Fruit fly (Drosophila melanogaster): ENCODE data around the gene CG13313.

Gene CG13313

DNA sequence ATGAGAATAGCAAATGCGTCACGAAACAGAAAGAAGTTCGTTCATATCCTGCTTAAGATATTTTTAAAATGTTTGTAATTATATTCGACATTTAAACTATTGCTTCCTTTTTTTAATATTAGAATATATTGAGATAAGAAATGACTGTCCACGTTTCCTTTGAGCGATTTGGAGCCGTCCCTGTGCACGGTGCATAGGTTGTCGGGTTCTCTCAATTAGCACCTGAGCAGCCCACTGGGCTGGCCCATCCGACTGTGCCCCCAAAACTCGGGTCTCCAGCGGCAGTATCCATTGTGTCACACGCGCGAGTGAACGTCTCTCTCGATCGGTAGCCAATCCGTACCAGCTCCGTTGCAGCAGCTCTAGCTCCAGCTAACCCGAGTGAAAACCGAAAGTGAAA lies at the start of gene CG13313:
TSS of gene CG13313 (plus strand) at position 301 of the 400 bp plus-strand sequence.
- no peak for TF ChIP-seq Eip93F (GFP tag; optimal IDR thresholded peaks at IDR 0.05)
- TF ChIP-seq CG3919 (GFP tag; optimal IDR thresholded peaks at IDR 0.05), result no peak
- TF ChIP-seq OdsH (GFP tag; optimal IDR thresholded peaks at IDR 0.05), result no peak
- no peak for TF ChIP-seq salr (GFP tag; optimal IDR thresholded peaks at IDR 0.05)
- TF ChIP-seq esn (GFP tag; optimal IDR thresholded peaks at IDR 0.05), result no peak
- no peak for TF ChIP-seq Hr38 (GFP tag; optimal IDR thresholded peaks at IDR 0.05)
- TF ChIP-seq acj6 (GFP tag; optimal IDR thresholded peaks at IDR 0.05), result no peak
- TF ChIP-seq eg (GFP tag; IDR thresholded peaks at IDR 0.05), result no peak
- TF ChIP-seq dsx (GFP tag; optimal IDR thresholded peaks at IDR 0.05; ENCODE audit: poor library complexity, severe bottlenecking), result no peak
- TF ChIP-seq Blimp-1 (GFP tag; optimal IDR thresholded peaks at IDR 0.05), result no peak

DNA sequence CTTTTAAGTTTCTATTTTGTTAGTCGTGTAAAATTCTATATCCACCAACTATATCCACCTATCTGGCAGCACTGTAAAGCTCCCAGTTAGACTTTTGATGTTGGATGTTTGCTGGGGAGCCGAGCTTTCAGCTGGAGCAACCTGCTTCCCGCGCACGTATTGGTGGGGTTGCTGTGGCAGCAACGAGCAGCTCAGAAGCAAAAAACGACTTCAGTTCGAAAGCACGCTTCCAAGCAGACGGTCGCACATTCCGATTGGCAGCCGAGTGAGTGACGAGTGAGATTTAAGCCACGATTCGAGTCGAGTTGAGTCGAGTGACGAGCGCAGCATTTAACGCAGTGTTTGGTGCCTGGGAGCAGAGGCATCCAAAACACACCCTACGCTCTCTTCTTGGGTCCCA lies 46.3 kb upstream of the CG13313 start, which contains the start of the genes Tsp66E and mfr:
TSS of gene Tsp66E (plus strand) at position 168 of the 400 bp plus-strand sequence.
TSS of gene mfr (minus strand) at position 340 of the 400 bp plus-strand sequence.
- TF ChIP-seq CG15336 (GFP tag; IDR thresholded peaks at IDR 0.05) (peak; percentile 20; the same call in 1 of the 2 replicates), OdsH (GFP tag; optimal IDR thresholded peaks at IDR 0.05) (no peak), Sox102F (GFP tag; optimal IDR thresholded peaks at IDR 0.05) (peak; percentile 52), CG6276 (GFP tag; optimal IDR thresholded peaks at IDR 0.05) (no peak), svp (GFP tag) (peak; percentile 61), net (GFP tag; optimal IDR thresholded peaks at IDR 0.05) (peak; percentile 29), eg (GFP tag; IDR thresholded peaks at IDR 0.05) (peak; percentile 65), Sox15 (GFP tag; optimal IDR thresholded peaks at IDR 0.05) (no peak), acj6 (GFP tag; optimal IDR thresholded peaks at IDR 0.05) (no peak), CG4318 (GFP tag; optimal IDR thresholded peaks at IDR 0.05) (no peak), Lpt (GFP tag; optimal IDR thresholded peaks at IDR 0.05) (peak; percentile 37), fd59A (GFP tag; optimal IDR thresholded peaks at IDR 0.05) (no peak), dac (GFP tag; optimal IDR thresholded peaks at IDR 0.05) (no peak), Blimp-1 (GFP tag; optimal IDR thresholded peaks at IDR 0.05) (peak; percentile 4), CG6163 (GFP tag; IDR thresholded peaks at IDR 0.05) (peak; percentile 64), Eip75B (GFP tag; optimal IDR thresholded peaks at IDR 0.05) (peak; percentile 36), CG6808 (GFP tag; optimal IDR thresholded peaks at IDR 0.05) (peak; percentile 25), CG3032 (tag; optimal IDR thresholded peaks at IDR 0.05) (no peak), CG8632 (GFP tag; optimal IDR thresholded peaks at IDR 0.05) (no peak), dsx (GFP tag; optimal IDR thresholded peaks at IDR 0.05; ENCODE audit: poor library complexity, severe bottlenecking) (no peak), Gug (GFP tag; IDR thresholded peaks at IDR 0.05) (no peak), CG8119 (GFP tag; IDR thresholded peaks at IDR 0.05) (peak; percentile 52; the same call in 2 of the 3 replicates), fd85E (GFP tag; optimal IDR thresholded peaks at IDR 0.05) (peak; percentile 5), esn (GFP tag; optimal IDR thresholded peaks at IDR 0.05) (no peak), CG8319 (GFP tag; optimal IDR thresholded peaks at IDR 0.05) (no peak), CG10669 (GFP tag; optimal IDR thresholded peaks at IDR 0.05) (no peak), CG31627 (GFP tag; optimal IDR thresholded peaks at IDR 0.05) (no peak), ss (GFP tag; optimal IDR thresholded peaks at IDR 0.05) (peak in 1 of 2 experiments; percentile 37), CG10631 (GFP tag; optimal IDR thresholded peaks at IDR 0.05) (no peak), CG7368 (GFP tag; optimal IDR thresholded peaks at IDR 0.05) (peak; percentile 30), CG6792 (GFP tag; optimal IDR thresholded peaks at IDR 0.05) (no peak), CG1621 (tag; optimal IDR thresholded peaks at IDR 0.05) (peak; percentile 46), CG9139 (GFP tag; optimal IDR thresholded peaks at IDR 0.05) (peak; percentile 2), CG16779 (tag; optimal IDR thresholded peaks at IDR 0.05) (peak; percentile 30)

DNA sequence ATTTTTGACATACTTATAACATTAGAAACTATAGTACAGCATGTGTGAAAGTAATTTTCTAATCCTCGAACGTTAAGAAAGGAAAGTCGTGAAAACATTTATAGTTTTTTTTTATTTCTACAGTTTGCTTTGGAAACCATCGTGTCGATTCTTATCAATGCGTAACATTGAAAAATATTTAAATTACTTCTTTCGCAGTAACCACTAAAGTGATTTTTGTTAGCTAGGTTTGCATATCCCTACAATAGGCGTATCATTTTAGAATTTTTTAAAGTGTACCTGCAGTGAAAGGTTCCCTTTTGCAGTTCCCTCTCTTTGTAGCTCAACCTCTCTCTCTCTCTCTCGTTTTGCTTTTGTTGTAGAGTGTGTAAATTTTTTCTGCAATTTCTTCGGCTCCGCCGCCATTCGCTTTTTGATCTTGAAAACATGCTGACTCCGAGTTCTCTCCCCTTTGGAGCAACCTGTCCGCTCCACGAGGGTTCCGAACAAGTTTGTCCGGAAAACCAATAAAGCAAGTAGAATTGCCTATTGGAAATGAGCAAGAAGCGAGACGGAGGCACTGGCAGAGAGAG lies 45.0 kb upstream of the CG13313 start:
- TF ChIP-seq pdm3 (GFP tag; optimal IDR thresholded peaks at IDR 0.05) (peak; percentile 74), salr (GFP tag; optimal IDR thresholded peaks at IDR 0.05) (peak in 1 of 2 experiments; percentile 68), vri (GFP tag; optimal IDR thresholded peaks at IDR 0.05) (peak; percentile 26), CG8119 (GFP tag; IDR thresholded peaks at IDR 0.05) (peak; percentile 74), CG32006 (GFP tag; optimal IDR thresholded peaks at IDR 0.05) (peak; percentile 79), dac (GFP tag; optimal IDR thresholded peaks at IDR 0.05) (peak; percentile 19), Sox15 (GFP tag; optimal IDR thresholded peaks at IDR 0.05) (peak; percentile 64), CG6808 (GFP tag; optimal IDR thresholded peaks at IDR 0.05) (peak; percentile 59), ss (GFP tag; optimal IDR thresholded peaks at IDR 0.05) (peak; percentile 34 to 43), CG31627 (GFP tag; optimal IDR thresholded peaks at IDR 0.05) (peak; percentile 69), Hr4 (GFP tag; optimal IDR thresholded peaks at IDR 0.05) (peak; percentile 67), CG7368 (GFP tag; optimal IDR thresholded peaks at IDR 0.05) (no peak), CG16779 (tag; optimal IDR thresholded peaks at IDR 0.05) (peak; percentile 56), CG34406 (GFP tag; optimal IDR thresholded peaks at IDR 0.05) (peak; percentile 63), Eip93F (GFP tag; optimal IDR thresholded peaks at IDR 0.05) (peak; percentile 12), Eip75B (GFP tag; optimal IDR thresholded peaks at IDR 0.05) (peak; percentile 87), CG10669 (GFP tag; optimal IDR thresholded peaks at IDR 0.05) (peak; percentile 58), Sox14 (GFP tag; optimal IDR thresholded peaks at IDR 0.05) (peak; percentile 82), fkh (GFP tag; optimal IDR thresholded peaks at IDR 0.05) (no peak), Sox102F (GFP tag; optimal IDR thresholded peaks at IDR 0.05) (peak; percentile 85)

Measured in whole organism, prepupa.